Fruit fly (Drosophila melanogaster): ENCODE measurements around the gene Best2.

DNA sequence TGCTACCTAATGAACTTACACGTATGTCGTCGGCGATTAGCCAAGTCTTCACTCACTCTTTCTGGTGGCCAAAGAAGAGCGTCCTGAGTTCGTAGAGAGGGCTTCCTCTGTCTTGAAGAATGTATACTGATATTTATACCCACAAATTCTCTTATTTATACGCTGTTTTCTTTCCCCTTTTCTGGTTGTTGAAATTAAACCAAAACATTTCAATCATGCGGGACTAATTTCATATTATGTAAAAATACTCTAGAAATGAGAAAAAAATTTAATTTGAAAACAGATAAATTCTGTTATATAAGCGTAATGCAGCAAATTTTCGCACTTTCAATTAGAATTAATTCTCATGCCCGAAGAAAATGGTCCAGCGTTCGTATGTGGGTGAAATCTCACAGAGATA lies 23.2 kb downstream of the Best2 start, which contains the start of gene BG642312:
- no peak for TF ChIP-seq pad (GFP tag; optimal IDR thresholded peaks at IDR 0.05)
- no peak for TF ChIP-seq Hr96 (GFP tag; optimal IDR thresholded peaks at IDR 0.05)
- no peak for TF ChIP-seq CG12768 (GFP tag; optimal IDR thresholded peaks at IDR 0.05)
- TF ChIP-seq Mnt (GFP tag; optimal IDR thresholded peaks at IDR 0.05): no peak
- TF ChIP-seq CG33017 (tag; optimal IDR thresholded peaks at IDR 0.05): no peak
- TF ChIP-seq bab1 (GFP tag; optimal IDR thresholded peaks at IDR 0.05): no peak
- TF ChIP-seq cnc (optimal IDR thresholded peaks at IDR 0.05): no peak
- TF ChIP-seq Clk (GFP tag; optimal IDR thresholded peaks at IDR 0.05): no peak
